Worm (Caenorhabditis elegans) whole organism, mixed stage, embryonic: ENCODE data around the gene H03G16.7.

Experiments
- hlh-1 ChIP-seq: fragments of 150-350 bp; optimal IDR thresholded peaks from 2 replicates; lab custom pipeline; 2014; ENCODE audit warnings: missing biosample characterization, missing genetic modification reagents, missing genetic modification characterization
- mep-1 ChIP-seq: fragments of 150-350 bp; optimal IDR thresholded peaks from 2 replicates; lab custom pipeline; 2017; ENCODE audit warnings: missing biosample characterization, missing genetic modification reagents, missing genetic modification characterization, inconsistent platforms
- mls-2 ChIP-seq: sonication (generic microtip); optimal IDR thresholded peaks from 2 replicates; lab custom pipeline; 2016; ENCODE audit warnings: mild to moderate bottlenecking, missing genetic modification characterization, moderate library complexity, missing compliant biosample characterization
- nhr-28 ChIP-seq: fragments of 150-350 bp; optimal IDR thresholded peaks from 2 replicates; lab custom pipeline; 2014; ENCODE audit warnings: missing biosample characterization, missing genetic modification characterization

ce11 chrX:15027566-15027965 is 28.2 kb downstream of the H03G16.7 start:
- TF ChIP-seq mls-2 (tag; lab: Kevin White, UChicago) (no peak), mep-1 (tag; lab: Kevin White, UChicago) (no peak), hlh-1 (no peak), nhr-28 (tag; lab: Kevin White, UChicago) (no peak)
